Fruit fly (Drosophila melanogaster) whole organism, embryonic: Measurements from ENCODE around the gene CG11309.

ENCODE experiments used
- Blimp-1 ChIP-seq: fragments of 200-800 bp; sonication (Bioruptor generic); optimal IDR thresholded peaks from 3 replicates; lab custom pipeline; 2018; ENCODE audit warnings: missing biosample characterization, missing genetic modification characterization, mild to moderate bottlenecking, moderate library complexity, missing genetic modification reagents
- CG10431 ChIP-seq: fragments of 200-800 bp; sonication (Bioruptor generic); optimal IDR thresholded peaks from 3 replicates; lab custom pipeline; 2018; ENCODE audit warnings: missing biosample characterization, mild to moderate bottlenecking, missing genetic modification characterization
- CG12155 ChIP-seq: fragments of 200-800 bp; sonication (Bioruptor generic); optimal IDR thresholded peaks from 3 replicates; lab custom pipeline; 2016; ENCODE audit warnings: missing biosample characterization, missing genetic modification characterization
- CG12769 ChIP-seq: fragments of 200-800 bp; sonication (Bioruptor generic); optimal IDR thresholded peaks from 2 replicates; lab custom pipeline; 2019; ENCODE audit warnings: missing biosample characterization, mild to moderate bottlenecking, missing genetic modification characterization, moderate library complexity
- CG14441 ChIP-seq: fragments of 200-800 bp; sonication (Bioruptor generic); IDR thresholded peaks from 2 replicates; pipeline ENCODE4 v1.3.6; 2022; ENCODE audit warnings: missing biosample characterization, missing genetic modification characterization
- CG15601 ChIP-seq: fragments of 200-800 bp; sonication (Bioruptor generic); optimal IDR thresholded peaks from 3 replicates; lab custom pipeline; 2019; ENCODE audit warnings: missing biosample characterization, mild to moderate bottlenecking, missing genetic modification characterization, moderate library complexity
- CG16813 ChIP-seq: fragments of 200-800 bp; sonication (Bioruptor generic); IDR thresholded peaks from 3 replicates; pipeline ENCODE4 v1.3.6; 2022; ENCODE audit warnings: missing biosample characterization, missing genetic modification characterization; ENCODE audit not compliant: partially characterized antibody
- CG17385 ChIP-seq: fragments of 200-800 bp; sonication (Bioruptor generic); optimal IDR thresholded peaks from 3 replicates; lab custom pipeline; 2018; ENCODE audit warnings: missing biosample characterization, mild to moderate bottlenecking, missing genetic modification characterization
- CG2199 ChIP-seq: fragments of 200-800 bp; sonication (Bioruptor generic); IDR thresholded peaks from 3 replicates; pipeline ENCODE4 v1.3.6; 2022; ENCODE audit warnings: missing biosample characterization, missing genetic modification characterization
- CG3065 ChIP-seq: fragments of 200-800 bp; sonication (Bioruptor generic); optimal IDR thresholded peaks from 2 replicates; lab custom pipeline; 2016; ENCODE audit warnings: missing biosample characterization, missing genetic modification characterization
- CG32532 ChIP-seq: fragments of 200-800 bp; sonication (Bioruptor generic); IDR thresholded peaks from 2 replicates; pipeline ENCODE4 v1.3.6; 2022; ENCODE audit warnings: missing biosample characterization, missing genetic modification characterization
- CG3281 ChIP-seq: fragments of 200-800 bp; sonication (Bioruptor generic); optimal IDR thresholded peaks from 3 replicates; lab custom pipeline; 2017; ENCODE audit warnings: missing biosample characterization, mild to moderate bottlenecking, missing genetic modification characterization
- CG8388 ChIP-seq: fragments of 200-800 bp; sonication (Bioruptor generic); optimal IDR thresholded peaks from 2 replicates; lab custom pipeline; 2019; ENCODE audit warnings: missing biosample characterization, mild to moderate bottlenecking, missing genetic modification characterization, moderate library complexity
- CTCF ChIP-seq: fragments of 200-800 bp; sonication (Bioruptor generic); optimal IDR thresholded peaks from 2 replicates; lab custom pipeline; 2017; ENCODE audit warnings: missing biosample characterization, mild to moderate bottlenecking, missing genetic modification characterization, moderate library complexity
- Ets97D ChIP-seq: fragments of 200-800 bp; sonication (Bioruptor generic); optimal IDR thresholded peaks from 3 replicates; lab custom pipeline; 2016; ENCODE audit warnings: missing biosample characterization, missing genetic modification characterization
- Gsc ChIP-seq: fragments of 200-800 bp; sonication (Bioruptor generic); IDR thresholded peaks from 2 replicates; pipeline ENCODE4 v1.3.6; 2022; ENCODE audit warnings: missing biosample characterization, missing genetic modification characterization
- Hsf ChIP-seq: fragments of 200-800 bp; sonication (Bioruptor generic); optimal IDR thresholded peaks from 3 replicates; lab custom pipeline; 2016; ENCODE audit warnings: missing biosample characterization, missing genetic modification characterization
- Lhr ChIP-seq: fragments of 200-800 bp; sonication (Bioruptor generic); optimal IDR thresholded peaks from 3 replicates; lab custom pipeline; 2017; ENCODE audit warnings: mild to moderate bottlenecking, missing biosample characterization, missing genetic modification reagents, missing genetic modification characterization
- Pdp1 ChIP-seq, 2 experiments: fragments of 200-800 bp; sonication (Bioruptor generic); optimal IDR thresholded peaks; 3 replicates each; lab custom pipeline; 2016; ENCODE audit warnings: missing biosample characterization in 2 of 2, missing genetic modification characterization in 2 of 2, mild to moderate bottlenecking in 1 of 2, moderate library complexity in 1 of 2
- Ssrp ChIP-seq: fragments of 200-800 bp; sonication (Bioruptor generic); optimal IDR thresholded peaks from 2 replicates; lab custom pipeline; 2018; ENCODE audit warnings: missing biosample characterization, mild to moderate bottlenecking, missing genetic modification characterization, moderate library complexity
- Trl ChIP-seq, 3 experiments: fragments of >200 bp in 2 of 3; fragments of 200-800 bp in 1 of 3; sonication (Bioruptor generic) in 1 of 3; optimal IDR thresholded peaks; 2 replicates in 1 of 3; 3 replicates in 2 of 3; lab custom pipeline; 2016 to 2017; ENCODE audit warnings: missing biosample characterization in 1 of 3, missing genetic modification characterization in 1 of 3
- ato ChIP-seq: fragments of 200-800 bp; sonication (Bioruptor generic); IDR thresholded peaks from 2 replicates; pipeline ENCODE4 v1.3.6; 2022; ENCODE audit warnings: missing biosample characterization, missing genetic modification characterization; ENCODE audit not compliant: partially characterized antibody
- chm ChIP-seq: fragments of 200-800 bp; sonication (Bioruptor generic); IDR thresholded peaks from 2 replicates; pipeline ENCODE4 v1.3.6; 2022; ENCODE audit warnings: missing biosample characterization, missing genetic modification characterization
- dan ChIP-seq: fragments of 200-800 bp; sonication (Bioruptor generic); IDR thresholded peaks from 2 replicates; pipeline ENCODE4 v1.3.6; 2022; ENCODE audit warnings: missing biosample characterization, missing genetic modification characterization
- dpn ChIP-seq, 2 experiments: fragments of 200-800 bp; sonication (Bioruptor generic); optimal IDR thresholded peaks; 3 replicates each; lab custom pipeline; 2016; ENCODE audit warnings: missing biosample characterization in 2 of 2, missing genetic modification characterization in 2 of 2
- dysf ChIP-seq: fragments of 200-800 bp; sonication (Bioruptor generic); IDR thresholded peaks from 3 replicates; pipeline ENCODE4 v1.3.6; 2022; ENCODE audit warnings: missing biosample characterization, missing genetic modification characterization
- ems ChIP-seq: fragments of 200-800 bp; sonication (Bioruptor generic); optimal IDR thresholded peaks from 3 replicates; lab custom pipeline; 2016; ENCODE audit warnings: missing biosample characterization, missing genetic modification characterization
- gem ChIP-seq: fragments of 200-800 bp; sonication (Bioruptor generic); optimal IDR thresholded peaks from 2 replicates; lab custom pipeline; 2019; ENCODE audit warnings: missing biosample characterization, mild to moderate bottlenecking, missing genetic modification characterization, moderate library complexity
- grau ChIP-seq: fragments of 200-800 bp; optimal IDR thresholded peaks from 3 replicates; lab custom pipeline; 2019; ENCODE audit warnings: missing biosample characterization, mild to moderate bottlenecking, missing genetic modification characterization, moderate library complexity
- grn ChIP-seq: fragments of 200-800 bp; sonication (Bioruptor generic); optimal IDR thresholded peaks from 3 replicates; lab custom pipeline; 2017; ENCODE audit warnings: missing biosample characterization, missing genetic modification characterization
- gsb-n ChIP-seq: fragments of 200-800 bp; sonication (Bioruptor generic); optimal IDR thresholded peaks from 3 replicates; lab custom pipeline; 2018; ENCODE audit warnings: missing biosample characterization, mild to moderate bottlenecking, missing genetic modification characterization
- ham ChIP-seq: fragments of 200-800 bp; sonication (Bioruptor generic); IDR thresholded peaks from 2 replicates; pipeline ENCODE4 v1.3.6; 2022; ENCODE audit warnings: missing biosample characterization, missing genetic modification characterization
- maf-S ChIP-seq: fragments of 200-800 bp; sonication (Bioruptor generic); optimal IDR thresholded peaks from 2 replicates; lab custom pipeline; 2016; ENCODE audit warnings: missing biosample characterization, missing genetic modification characterization
- mld ChIP-seq: fragments of 200-800 bp; sonication (Bioruptor generic); IDR thresholded peaks from 3 replicates; pipeline ENCODE4 v1.3.6; 2022; ENCODE audit warnings: missing biosample characterization, missing genetic modification characterization; ENCODE audit not compliant: partially characterized antibody
- p53 ChIP-seq: fragments of 200-800 bp; sonication (Bioruptor generic); optimal IDR thresholded peaks from 2 replicates; lab custom pipeline; 2016; ENCODE audit warnings: missing biosample characterization, missing genetic modification characterization
- sd ChIP-seq: fragments of 200-800 bp; sonication (Bioruptor generic); optimal IDR thresholded peaks from 3 replicates; lab custom pipeline; 2018; ENCODE audit warnings: missing biosample characterization, mild to moderate bottlenecking, missing genetic modification characterization, moderate library complexity
- sens ChIP-seq: fragments of 200-800 bp; sonication (Bioruptor generic); peaks from one replicate; lab custom pipeline; 2016; ENCODE audit warnings: missing biosample characterization, missing genetic modification characterization
- so ChIP-seq: fragments of 200-800 bp; sonication (Bioruptor generic); IDR thresholded peaks from 3 replicates; pipeline ENCODE4 v1.3.6; 2022; ENCODE audit warnings: missing biosample characterization, missing genetic modification characterization
- sug ChIP-seq: fragments of 200-800 bp; optimal IDR thresholded peaks from 2 replicates; lab custom pipeline; 2019; ENCODE audit warnings: missing biosample characterization, mild to moderate bottlenecking, missing genetic modification characterization, moderate library complexity
- tap ChIP-seq: fragments of 200-800 bp; optimal IDR thresholded peaks from 3 replicates; lab custom pipeline; 2019; ENCODE audit warnings: missing biosample characterization, mild to moderate bottlenecking, missing genetic modification characterization, moderate library complexity
- wek ChIP-seq: fragments of 200-800 bp; sonication (Bioruptor generic); optimal IDR thresholded peaks from 3 replicates; lab custom pipeline; 2018; ENCODE audit warnings: missing biosample characterization, mild to moderate bottlenecking, missing genetic modification characterization, moderate library complexity
- zen2 ChIP-seq: fragments of 200-800 bp; sonication (Bioruptor generic); IDR thresholded peaks from 3 replicates; pipeline ENCODE4 v1.3.6; 2022; ENCODE audit warnings: missing biosample characterization, missing genetic modification characterization; ENCODE audit not compliant: partially characterized antibody
- zfh2 ChIP-seq: fragments of 200-800 bp; sonication (Bioruptor generic); optimal IDR thresholded peaks from 2 replicates; lab custom pipeline; 2016; ENCODE audit warnings: missing biosample characterization, missing genetic modification characterization

CG11309 gene

DNA sequence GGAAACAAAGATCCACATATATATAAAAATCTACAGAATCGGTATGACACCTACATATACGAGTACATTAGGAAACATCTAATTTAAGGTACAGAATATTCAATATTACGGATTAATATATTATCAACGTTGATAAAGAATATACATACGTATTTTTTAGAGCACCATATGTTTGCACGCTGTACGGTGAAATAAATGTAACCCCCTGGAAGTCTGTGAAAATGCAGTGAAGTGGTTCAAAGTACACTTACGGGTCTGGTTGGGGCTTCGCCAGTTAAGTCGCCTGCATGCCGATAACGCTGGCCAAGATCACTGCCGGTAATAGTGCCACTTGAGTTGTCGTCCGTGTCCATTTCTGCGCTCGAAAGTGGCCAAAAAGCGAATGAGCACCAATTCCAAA, 799 bp downstream of the CG11309 start (continued):
- TF ChIP-seq CG17385 (no peak), maf-S (no peak), CG3065 (GFP tag; lab: Kevin White, UChicago) (no peak), sug (tag; lab: Kevin White, UChicago) (peak; percentile 31), gsb-n (no peak), grn (GFP tag; lab: Kevin White, UChicago) (peak; percentile 17), chm (GFP tag; lab: Robert Waterston, UW) (no peak), CTCF (no peak), Ssrp (no peak), CG14441 (GFP tag; lab: Robert Waterston, UW) (no peak), CG32532 (GFP tag; lab: Robert Waterston, UW) (0 out of 2 replicates have a peak, but pooled peaks have one; percentile 9), mld (GFP tag; lab: Robert Waterston, UW) (no peak), sens (peak; percentile 48), wek (GFP tag; lab: Kevin White, UChicago) (no peak), zen2 (GFP tag; lab: Robert Waterston, UW) (no peak), p53 (GFP tag; lab: Kevin White, UChicago) (no peak)

DNA sequence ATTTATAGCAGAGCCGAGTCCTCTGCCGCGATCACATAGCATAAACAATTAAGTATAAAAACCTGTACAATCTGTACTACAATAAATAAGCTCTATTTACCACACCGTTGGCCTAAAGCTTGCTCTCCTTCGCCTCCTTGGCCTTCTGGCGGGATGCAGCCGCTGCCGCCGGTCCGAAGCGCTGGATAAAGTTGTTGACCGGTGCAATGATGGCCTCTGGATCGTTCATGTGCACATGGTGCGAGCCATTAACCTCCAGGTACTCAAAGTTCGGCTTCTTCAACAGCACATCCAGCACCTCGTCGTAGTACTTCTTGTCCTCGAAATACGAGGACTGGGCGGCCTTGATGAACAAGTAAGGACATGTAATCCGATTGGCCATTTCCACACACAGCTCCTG, 2.0 kb downstream of the CG11309 start:
- TF ChIP-seq Gsc (GFP tag; lab: Robert Waterston, UW), result 0 out of 2 replicates have a peak, but pooled peaks have one; percentile 14
- TF ChIP-seq dysf, result 0 out of 3 replicates have a peak, but pooled peaks have one; percentile 7
- no peak for TF ChIP-seq tap

DNA sequence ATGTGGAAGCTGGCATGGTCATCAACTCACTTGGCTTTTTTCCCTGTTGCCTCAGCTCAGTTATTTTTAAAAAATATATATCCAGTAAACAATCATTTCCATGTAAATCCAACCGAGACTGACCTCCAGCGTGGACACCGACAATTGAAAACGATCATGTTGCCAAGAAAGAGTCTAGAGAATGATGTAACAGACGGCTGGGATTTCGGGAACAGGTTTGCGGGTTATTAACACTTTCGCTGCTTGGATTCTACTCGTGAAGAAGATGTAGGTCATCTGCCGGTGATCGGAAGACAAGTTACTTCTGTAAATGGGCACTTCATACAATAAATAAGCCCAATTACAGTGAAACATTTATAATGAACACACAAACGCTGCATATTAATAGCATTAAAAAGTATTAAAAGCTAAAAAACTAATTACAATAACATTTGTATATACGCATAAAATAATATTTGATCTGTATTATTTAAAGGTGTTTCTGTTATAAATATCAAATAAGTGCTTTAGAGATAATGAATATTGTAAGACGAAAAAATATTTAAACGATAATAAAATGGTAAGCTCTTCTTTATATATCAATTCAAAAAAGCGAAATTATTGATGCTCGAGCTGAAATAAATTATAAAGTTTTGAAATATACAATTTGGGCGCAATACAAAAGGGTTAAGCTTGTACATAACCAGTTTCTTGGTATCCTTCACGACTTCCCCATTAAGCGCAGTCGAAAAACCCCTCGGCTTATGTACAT, 2.5 kb downstream of the CG11309 start:
- no peak for TF ChIP-seq Lhr (GFP tag; lab: Kevin White, UChicago)
- TF ChIP-seq dpn (GFP tag; optimal IDR thresholded peaks at IDR 0.05; lab: Kevin White, UChicago), result no peak
- TF ChIP-seq grau, result peak; percentile 18
- peak; percentile 96 for TF ChIP-seq Blimp-1 (GFP tag; lab: Kevin White, UChicago)
- peak; percentile 56 for TF ChIP-seq CG10431 (GFP tag; lab: Kevin White, UChicago)
- no peak for TF ChIP-seq CG12155 (GFP tag; lab: Kevin White, UChicago)
- no peak for TF ChIP-seq Trl (optimal IDR thresholded peaks at IDR 0.05; lab: Kevin White, UChicago)
- no peak for TF ChIP-seq Trl (GFP tag; optimal IDR thresholded peaks at IDR 0.05; lab: Kevin White, UChicago)
- TF ChIP-seq CG2199 (GFP tag; lab: Robert Waterston, UW), result 0 out of 3 replicates have a peak, but pooled peaks have one; percentile 45
- TF ChIP-seq CG32532 (GFP tag; lab: Robert Waterston, UW), result no peak
- TF ChIP-seq gem (tag; lab: Kevin White, UChicago), result no peak
- no peak for TF ChIP-seq ems (GFP tag; lab: Kevin White, UChicago)
- no peak for TF ChIP-seq CG8388 (GFP tag; lab: Kevin White, UChicago)
- no peak for TF ChIP-seq so (GFP tag; lab: Robert Waterston, UW)
- peak in 1 of 2 experiments; percentile 40 for TF ChIP-seq Pdp1 (GFP tag; optimal IDR thresholded peaks at IDR 0.05; lab: Kevin White, UChicago)
- TF ChIP-seq CG15601, result no peak
- no peak for TF ChIP-seq zfh2 (GFP tag; lab: Kevin White, UChicago)
- no peak for TF ChIP-seq dan
- TF ChIP-seq CG16813 (GFP tag; lab: Robert Waterston, UW), result no peak
- no peak for TF ChIP-seq ham (GFP tag; lab: Robert Waterston, UW)
- no peak for TF ChIP-seq Ets97D (GFP tag; lab: Kevin White, UChicago)
- peak; percentile 5 for TF ChIP-seq sd (tag; lab: Kevin White, UChicago)
- TF ChIP-seq CG3281 (GFP tag; lab: Kevin White, UChicago), result no peak
- no peak for TF ChIP-seq ato
- peak; percentile 49 for TF ChIP-seq CG12769
- no peak for TF ChIP-seq Hsf (GFP tag; lab: Kevin White, UChicago)
